Worm (Caenorhabditis elegans): ENCODE results near the gene nep-4.

- TF ChIP-seq nhr-11 (tag; optimal IDR thresholded peaks at IDR 0.05) = no peak
- TF ChIP-seq K02D7.2 (tag; optimal IDR thresholded peaks at IDR 0.05) = no peak
- TF ChIP-seq hlh-8 (tag; optimal IDR thresholded peaks at IDR 0.05) = no peak
Measured at ce11 chrX:6905581-6905980, 42.4 kb upstream of the nep-4 start.

Data from whole organism, late embryonic.